Fruit fly (Drosophila melanogaster) whole organism: Measurements from ENCODE around the gene CG7896.

Source experiments
- CG8478 ChIP-seq: fragments of >200 bp; optimal IDR thresholded peaks from 2 replicates; lab custom pipeline; 2018; ENCODE audit warnings: inconsistent platforms
- Dll ChIP-seq: fragments of >200 bp; optimal IDR thresholded peaks from 2 replicates; lab custom pipeline; 2017
- EcR ChIP-seq, 2 experiments: fragments of >200 bp; optimal IDR thresholded peaks; 2 replicates each; lab custom pipeline; 2017; ENCODE audit warnings: missing biosample characterization in 2 of 2, missing genetic modification characterization in 2 of 2, missing genetic modification reagents in 2 of 2
- pan ChIP-seq: fragments of >200 bp; optimal IDR thresholded peaks from 2 replicates; lab custom pipeline; 2017
- psq ChIP-seq: fragments of >200 bp; optimal IDR thresholded peaks from 2 replicates; lab custom pipeline; 2017
- usp ChIP-seq: fragments of >200 bp; optimal IDR thresholded peaks from 2 replicates; lab custom pipeline; 2017; ENCODE audit warnings: missing biosample characterization, missing genetic modification characterization, mixed read lengths

The CG7896 gene

dm6 chr3R:29983073-29983544 lies at the start of gene CG7896:
TSS of gene CG7896 (plus strand) at chr3R:29983426.
- TF ChIP-seq Dll (lab: Kevin White, UChicago) (no peak), psq (lab: Kevin White, UChicago) (no peak), pan (lab: Kevin White, UChicago) (no peak), usp (GFP tag; lab: Kevin White, UChicago) (no peak), EcR (GFP tag; optimal IDR thresholded peaks at IDR 0.05; lab: Kevin White, UChicago) (no peak), CG8478 (lab: Kevin White, UChicago) (no peak)

- TF ChIP-seq usp (GFP tag; lab: Kevin White, UChicago): no peak
Observed at dm6 chr3R:29935756-29936155, 47.5 kb upstream of the CG7896 start, which contains the start of the genes eIF2Balpha and Vps13B. TSS of gene eIF2Balpha (minus strand) at chr3R:29935888. TSS of gene Vps13B (plus strand) at chr3R:29935978.

dm6 chr3R:29959329-29959728 lies 23.9 kb upstream of the CG7896 start:
- no peak for TF ChIP-seq Dll (lab: Kevin White, UChicago)

- no peak for TF ChIP-seq EcR (GFP tag; optimal IDR thresholded peaks at IDR 0.05; lab: Kevin White, UChicago)
- no peak for TF ChIP-seq CG8478 (lab: Kevin White, UChicago)
- TF ChIP-seq psq (lab: Kevin White, UChicago): no peak
Observed at dm6 chr3R:29963102-29963501, 20.1 kb upstream of the CG7896 start.

- TF ChIP-seq CG8478 (lab: Kevin White, UChicago): no peak
- TF ChIP-seq usp (GFP tag; lab: Kevin White, UChicago): no peak
- TF ChIP-seq EcR (GFP tag; optimal IDR thresholded peaks at IDR 0.05; lab: Kevin White, UChicago): no peak
- TF ChIP-seq psq (lab: Kevin White, UChicago): no peak
- TF ChIP-seq Dll (lab: Kevin White, UChicago): no peak
- TF ChIP-seq pan (lab: Kevin White, UChicago): no peak
Observed at dm6 chr3R:29969347-29969746, 13.9 kb upstream of the CG7896 start, which contains the start of gene TkR99D. TSS of gene TkR99D (minus strand) at chr3R:29969447.

dm6 chr3R:29978595-29978994 lies 4.6 kb upstream of the CG7896 start:
- TF ChIP-seq psq (lab: Kevin White, UChicago): no peak
- TF ChIP-seq pan (lab: Kevin White, UChicago): no peak
- no peak for TF ChIP-seq Dll (lab: Kevin White, UChicago)
- TF ChIP-seq usp (GFP tag; lab: Kevin White, UChicago): no peak
- TF ChIP-seq CG8478 (lab: Kevin White, UChicago): no peak
- no peak for TF ChIP-seq EcR (GFP tag; optimal IDR thresholded peaks at IDR 0.05; lab: Kevin White, UChicago)

dm6 chr3R:29981479-29981878 lies 1.7 kb upstream of the CG7896 start:
- no peak for TF ChIP-seq pan (lab: Kevin White, UChicago)
- no peak for TF ChIP-seq EcR (GFP tag; optimal IDR thresholded peaks at IDR 0.05; lab: Kevin White, UChicago)
- TF ChIP-seq Dll (lab: Kevin White, UChicago): no peak
- TF ChIP-seq psq (lab: Kevin White, UChicago): no peak
- TF ChIP-seq CG8478 (lab: Kevin White, UChicago): no peak
- no peak for TF ChIP-seq usp (GFP tag; lab: Kevin White, UChicago)

- TF ChIP-seq CG8478 (lab: Kevin White, UChicago): no peak
- no peak for TF ChIP-seq psq (lab: Kevin White, UChicago)
- no peak for TF ChIP-seq EcR (GFP tag; optimal IDR thresholded peaks at IDR 0.05; lab: Kevin White, UChicago)
- no peak for TF ChIP-seq pan (lab: Kevin White, UChicago)
- no peak for TF ChIP-seq usp (GFP tag; lab: Kevin White, UChicago)
- no peak for TF ChIP-seq Dll (lab: Kevin White, UChicago)
Observed at dm6 chr3R:29982027-29982426, 1.2 kb upstream of the CG7896 start.

dm6 chr3R:29983886-29984285 lies 660 bp downstream of the CG7896 start:
- TF ChIP-seq CG8478 (lab: Kevin White, UChicago): no peak

dm6 chr3R:29985219-29985618 lies 2.0 kb downstream of the CG7896 start:
- TF ChIP-seq pan (lab: Kevin White, UChicago): no peak
- TF ChIP-seq EcR (GFP tag; optimal IDR thresholded peaks at IDR 0.05; lab: Kevin White, UChicago): no peak
- TF ChIP-seq Dll (lab: Kevin White, UChicago): no peak
- TF ChIP-seq usp (GFP tag; lab: Kevin White, UChicago): no peak
- TF ChIP-seq CG8478 (lab: Kevin White, UChicago): no peak

- no peak for TF ChIP-seq usp (GFP tag; lab: Kevin White, UChicago)
- no peak for TF ChIP-seq psq (lab: Kevin White, UChicago)
- no peak for TF ChIP-seq EcR (GFP tag; optimal IDR thresholded peaks at IDR 0.05; lab: Kevin White, UChicago)
- TF ChIP-seq Dll (lab: Kevin White, UChicago): no peak
- no peak for TF ChIP-seq pan (lab: Kevin White, UChicago)
- TF ChIP-seq CG8478 (lab: Kevin White, UChicago): no peak
Observed at dm6 chr3R:29990681-29991080, 7.5 kb downstream of the CG7896 start.

dm6 chr3R:29993134-29993533 lies 9.9 kb downstream of the CG7896 start, which contains the start of gene Acph-1:
TSS of gene Acph-1 (minus strand) at chr3R:29993411.
- TF ChIP-seq usp (GFP tag; lab: Kevin White, UChicago): no peak
- TF ChIP-seq EcR (GFP tag; optimal IDR thresholded peaks at IDR 0.05; lab: Kevin White, UChicago): no peak
- TF ChIP-seq psq (lab: Kevin White, UChicago): no peak
- TF ChIP-seq Dll (lab: Kevin White, UChicago): no peak
- no peak for TF ChIP-seq CG8478 (lab: Kevin White, UChicago)
- TF ChIP-seq pan (lab: Kevin White, UChicago): no peak
